ENCODE assay signal across 4 fruit fly cellular contexts in genomic region chrX:9248040-9248439, dm6.
TF ChIP-seq lines count a peak whose summit lies in the region.

No protein-coding gene starts in this region.

- no peak for TF ChIP-seq CTCF in whole organism, embryonic (GFP tag; optimal IDR thresholded peaks at IDR 0.05; lab: Kevin White, UChicago)

TF ChIP-seq in whole organism, embryonic, 481 proteins besides CTCF, POLR2A, EP300 and RAD21 (continues in another document):
- TF ChIP-seq Ada2b (GFP tag; IDR thresholded peaks at IDR 0.05; lab: Robert Waterston, UW) (0 out of 2 replicates have a peak, but pooled peaks have one; percentile 16), CG17829 (tag; optimal IDR thresholded peaks at IDR 0.05; lab: Kevin White, UChicago) (peak; percentile 38), onecut (GFP tag; IDR thresholded peaks at IDR 0.05; lab: Robert Waterston, UW) (no peak), Sox102F (GFP tag; optimal IDR thresholded peaks at IDR 0.05; lab: Kevin White, UChicago) (peak; percentile 33), lmd (GFP tag; IDR thresholded peaks at IDR 0.05; lab: Robert Waterston, UW) (peak; percentile 15; the same call in 1 of the 2 replicates), CG8388 (GFP tag; optimal IDR thresholded peaks at IDR 0.05; lab: Kevin White, UChicago) (peak; percentile 13), Blimp-1 (GFP tag; optimal IDR thresholded peaks at IDR 0.05; lab: Kevin White, UChicago) (peak; percentile 15), chn (GFP tag; optimal IDR thresholded peaks at IDR 0.05; lab: Kevin White, UChicago) (peak; percentile 15), prd (optimal IDR thresholded peaks at IDR 0.05; lab: Kevin White, UChicago) (no peak), prd (GFP tag; IDR thresholded peaks at IDR 0.05; lab: Robert Waterston, UW) (peak; percentile 53; the same call in 2 of the 3 replicates), vvl (GFP tag; IDR thresholded peaks at IDR 0.05; lab: Robert Waterston, UW) (peak; percentile 29; the same call in 1 of the 2 replicates), CG11723 (GFP tag; optimal IDR thresholded peaks at IDR 0.05; lab: Kevin White, UChicago) (no peak), Mes4 (GFP tag; optimal IDR thresholded peaks at IDR 0.05; lab: Kevin White, UChicago) (no peak), abd-A (tag; optimal IDR thresholded peaks at IDR 0.05; lab: Kevin White, UChicago) (no peak), CG1603 (tag; optimal IDR thresholded peaks at IDR 0.05; lab: Kevin White, UChicago) (peak; percentile 22), Chrac-16 (GFP tag; optimal IDR thresholded peaks at IDR 0.05; lab: Kevin White, UChicago) (peak; percentile 24), hkb (optimal IDR thresholded peaks at IDR 0.05; lab: Kevin White, UChicago) (no peak), hkb (GFP tag; IDR thresholded peaks at IDR 0.05; lab: Robert Waterston, UW) (0 out of 2 replicates have a peak, but pooled peaks have one; percentile 28), eve (GFP tag; optimal IDR thresholded peaks at IDR 0.05; lab: Kevin White, UChicago) (no peak), Dll (GFP tag; IDR thresholded peaks at IDR 0.05; lab: Robert Waterston, UW; ENCODE audit: partially characterized antibody) (no peak), sens (GFP tag; lab: Kevin White, UChicago) (peak; percentile 59), CG14441 (GFP tag; IDR thresholded peaks at IDR 0.05; lab: Robert Waterston, UW) (0 out of 2 replicates have a peak, but pooled peaks have one; percentile 20)

TF ChIP-seq in whole organism, prepupa, 60 proteins besides CTCF, POLR2A, EP300 and RAD21 (continues in another document):
- TF ChIP-seq Eip93F (GFP tag; optimal IDR thresholded peaks at IDR 0.05; lab: Kevin White, UChicago) (no peak), fd85E (GFP tag; optimal IDR thresholded peaks at IDR 0.05; lab: Kevin White, UChicago) (no peak), Met (GFP tag; optimal IDR thresholded peaks at IDR 0.05; lab: Kevin White, UChicago) (peak; percentile 60), Sox14 (GFP tag; optimal IDR thresholded peaks at IDR 0.05; lab: Kevin White, UChicago) (peak; percentile 28), CG1621 (tag; optimal IDR thresholded peaks at IDR 0.05; lab: Kevin White, UChicago) (no peak), topi (GFP tag; optimal IDR thresholded peaks at IDR 0.05; lab: Kevin White, UChicago) (peak; percentile 37), salr (GFP tag; optimal IDR thresholded peaks at IDR 0.05; lab: Kevin White, UChicago) (peak in 1 of 2 experiments; percentile 23), CG31627 (GFP tag; optimal IDR thresholded peaks at IDR 0.05; lab: Kevin White, UChicago) (peak; percentile 13), CG6808 (GFP tag; optimal IDR thresholded peaks at IDR 0.05; lab: Kevin White, UChicago) (peak; percentile 43), CG9139 (GFP tag; optimal IDR thresholded peaks at IDR 0.05; lab: Kevin White, UChicago) (no peak), Smox (GFP tag; optimal IDR thresholded peaks at IDR 0.05; lab: Kevin White, UChicago) (peak; percentile 54), Eip75B (GFP tag; optimal IDR thresholded peaks at IDR 0.05; lab: Kevin White, UChicago) (peak; percentile 48), CG10669 (GFP tag; optimal IDR thresholded peaks at IDR 0.05; lab: Kevin White, UChicago) (peak; percentile 46), CG4318 (GFP tag; optimal IDR thresholded peaks at IDR 0.05; lab: Kevin White, UChicago) (no peak), lz (GFP tag; optimal IDR thresholded peaks at IDR 0.05; lab: Kevin White, UChicago) (peak; percentile 61), esn (GFP tag; optimal IDR thresholded peaks at IDR 0.05; lab: Kevin White, UChicago) (peak; percentile 62), CG3032 (tag; optimal IDR thresholded peaks at IDR 0.05; lab: Kevin White, UChicago) (peak; percentile 24), CG11762 (GFP tag; optimal IDR thresholded peaks at IDR 0.05; lab: Kevin White, UChicago; ENCODE audit: insufficient read depth) (peak; percentile 2), Eip78C (GFP tag; lab: Kevin White, UChicago) (peak; percentile 79), CG34406 (GFP tag; optimal IDR thresholded peaks at IDR 0.05; lab: Kevin White, UChicago) (peak; percentile 56), CG8632 (GFP tag; optimal IDR thresholded peaks at IDR 0.05; lab: Kevin White, UChicago) (peak; percentile 27), eg (GFP tag; IDR thresholded peaks at IDR 0.05; lab: Robert Waterston, UW) (peak; percentile 61; the same call in 2 of the 3 replicates), Hr4 (GFP tag; optimal IDR thresholded peaks at IDR 0.05; lab: Kevin White, UChicago) (peak; percentile 47)

TF ChIP-seq in whole organism, pupa, 21 proteins besides CTCF, POLR2A, EP300 and RAD21:
- TF ChIP-seq fd96Ca (GFP tag; IDR thresholded peaks at IDR 0.05; lab: Robert Waterston, UW): no peak
- no peak for TF ChIP-seq CG10348 (GFP tag; IDR thresholded peaks at IDR 0.05; lab: Robert Waterston, UW)
- no peak for TF ChIP-seq CG14655 (GFP tag; optimal IDR thresholded peaks at IDR 0.05; lab: Kevin White, UChicago)
- TF ChIP-seq CG4496 (GFP tag; IDR thresholded peaks at IDR 0.05; lab: Robert Waterston, UW): peak; percentile 65; the same call in 2 of the 3 replicates
- TF ChIP-seq CG32121 (GFP tag; IDR thresholded peaks at IDR 0.05; lab: Robert Waterston, UW): no peak
- TF ChIP-seq Pif1B (GFP tag; optimal IDR thresholded peaks at IDR 0.05; lab: Kevin White, UChicago): peak; percentile 29
- TF ChIP-seq CG17806 (tag; optimal IDR thresholded peaks at IDR 0.05; lab: Kevin White, UChicago): peak; percentile 53
- peak; percentile 52 for TF ChIP-seq CG15710 (tag; optimal IDR thresholded peaks at IDR 0.05; lab: Kevin White, UChicago)
- peak; percentile 58 for TF ChIP-seq CG8159 (tag; optimal IDR thresholded peaks at IDR 0.05; lab: Kevin White, UChicago)
- no peak for TF ChIP-seq D1 (tag; optimal IDR thresholded peaks at IDR 0.05; lab: Kevin White, UChicago)
- TF ChIP-seq gl (tag; optimal IDR thresholded peaks at IDR 0.05; lab: Kevin White, UChicago): no peak
- TF ChIP-seq CG13204 (GFP tag; optimal IDR thresholded peaks at IDR 0.05; lab: Kevin White, UChicago): no peak
- no peak for TF ChIP-seq rn (GFP tag; IDR thresholded peaks at IDR 0.05; lab: Robert Waterston, UW)
- peak; percentile 64 for TF ChIP-seq CG12605 (GFP tag; IDR thresholded peaks at IDR 0.05; lab: Robert Waterston, UW)
- peak; percentile 58 for TF ChIP-seq CG8301 (tag; optimal IDR thresholded peaks at IDR 0.05; lab: Kevin White, UChicago)
- TF ChIP-seq EcR (GFP tag; optimal IDR thresholded peaks at IDR 0.05; lab: Kevin White, UChicago): no peak
- TF ChIP-seq Pif1A (GFP tag; optimal IDR thresholded peaks at IDR 0.05; lab: Kevin White, UChicago): no peak
- TF ChIP-seq CG9948 (tag; optimal IDR thresholded peaks at IDR 0.05; lab: Kevin White, UChicago): peak; percentile 31
- TF ChIP-seq CG34367 (tag; optimal IDR thresholded peaks at IDR 0.05; lab: Kevin White, UChicago): peak; percentile 36
- TF ChIP-seq Snoo (tag; optimal IDR thresholded peaks at IDR 0.05; lab: Kevin White, UChicago): no peak
- TF ChIP-seq Ets98B (GFP tag; IDR thresholded peaks at IDR 0.05; lab: Robert Waterston, UW): peak; percentile 33; the same call in 1 of the 2 replicates

TF ChIP-seq in whole organism, wandering third instar larva, 38 proteins besides CTCF, POLR2A, EP300 and RAD21:
- TF ChIP-seq Sp1 (GFP tag; optimal IDR thresholded peaks at IDR 0.05; lab: Kevin White, UChicago) (peak; percentile 37), rgr (GFP tag; optimal IDR thresholded peaks at IDR 0.05; lab: Kevin White, UChicago) (peak; percentile 32), HLH106 (tag; optimal IDR thresholded peaks at IDR 0.05; lab: Kevin White, UChicago) (peak; percentile 38), brk (GFP tag; optimal IDR thresholded peaks at IDR 0.05; lab: Kevin White, UChicago) (no peak), h (GFP tag; optimal IDR thresholded peaks at IDR 0.05; lab: Kevin White, UChicago) (peak; percentile 30), dl (GFP tag; optimal IDR thresholded peaks at IDR 0.05; lab: Kevin White, UChicago; ENCODE audit: insufficient read depth in 1 of 2, partially characterized antibody in 2 of 2) (no peak), foxo (GFP tag; optimal IDR thresholded peaks at IDR 0.05; lab: Kevin White, UChicago) (peak in 1 of 2 experiments; percentile 44), fru (GFP tag; optimal IDR thresholded peaks at IDR 0.05; lab: Kevin White, UChicago) (peak; percentile 29), pan (optimal IDR thresholded peaks at IDR 0.05; lab: Kevin White, UChicago) (no peak), CG32264 (GFP tag; optimal IDR thresholded peaks at IDR 0.05; lab: Kevin White, UChicago) (no peak), sage (GFP tag; optimal IDR thresholded peaks at IDR 0.05; lab: Kevin White, UChicago) (no peak), ey (GFP tag; optimal IDR thresholded peaks at IDR 0.05; lab: Kevin White, UChicago) (no peak), sv (GFP tag; optimal IDR thresholded peaks at IDR 0.05; lab: Kevin White, UChicago) (no peak), Myc (optimal IDR thresholded peaks at IDR 0.05; lab: Kevin White, UChicago) (no peak), dmrt93B (GFP tag; optimal IDR thresholded peaks at IDR 0.05; lab: Kevin White, UChicago) (no peak), N (GFP tag; optimal IDR thresholded peaks at IDR 0.05; lab: Kevin White, UChicago) (no peak), woc (GFP tag; optimal IDR thresholded peaks at IDR 0.05; lab: Kevin White, UChicago) (no peak), psq (GFP tag; optimal IDR thresholded peaks at IDR 0.05; lab: Kevin White, UChicago) (no peak), CG9705 (GFP tag; optimal IDR thresholded peaks at IDR 0.05; lab: Kevin White, UChicago) (no peak), dsf (GFP tag; optimal IDR thresholded peaks at IDR 0.05; lab: Kevin White, UChicago; ENCODE audit: borderline replicate concordance) (no peak), Rel (GFP tag; optimal IDR thresholded peaks at IDR 0.05; lab: Kevin White, UChicago) (no peak), Rel (tag; optimal IDR thresholded peaks at IDR 0.05; lab: Kevin White, UChicago) (no peak), Abd-B (GFP tag; optimal IDR thresholded peaks at IDR 0.05; lab: Kevin White, UChicago) (no peak)

Comparison
In these comparisons a context has a peak if more than half of its experiments do, and no peak if none do; other contexts are left out.
1. Of the 7 proteins assayed by ChIP-seq in both whole organism, embryonic and whole organism, prepupa: peak only in whole organism, embryonic: Blimp-1 and Sox102F; only in whole organism, prepupa: Gug and Hr39; in both: none; in neither: 3.